Worm (Caenorhabditis elegans) whole organism, late embryonic: Measurements from ENCODE around the gene K02F3.12.

Experiments used
- C08G9.2 ChIP-seq: sonication (generic microtip); optimal IDR thresholded peaks from 2 replicates; lab custom pipeline; 2016; ENCODE audit warnings: mild to moderate bottlenecking, missing genetic modification characterization, moderate library complexity, missing compliant biosample characterization
- C38D4.7 ChIP-seq: fragments of 200-800 bp; sonication (Bioruptor generic); optimal IDR thresholded peaks from 2 replicates; lab custom pipeline; 2018; ENCODE audit warnings: mild to moderate bottlenecking, missing genetic modification characterization, moderate library complexity, missing compliant biosample characterization
- F13H6.1 ChIP-seq: sonication (generic microtip); optimal IDR thresholded peaks from 2 replicates; lab custom pipeline; 2016; ENCODE audit warnings: missing genetic modification characterization, missing compliant biosample characterization
- K02D7.2 ChIP-seq: sonication (generic microtip); optimal IDR thresholded peaks from 2 replicates; lab custom pipeline; 2017; ENCODE audit warnings: mild to moderate bottlenecking, missing genetic modification characterization, missing compliant biosample characterization
- K09A11.1 ChIP-seq: sonication (generic microtip); optimal IDR thresholded peaks from 2 replicates; lab custom pipeline; 2017; ENCODE audit warnings: antibody characterized with exemption, mild to moderate bottlenecking, missing genetic modification characterization, missing compliant biosample characterization; ENCODE audit not compliant: insufficient read depth
- T23F11.4 ChIP-seq: fragments of 200-800 bp; sonication (Bioruptor generic); optimal IDR thresholded peaks from 2 replicates; lab custom pipeline; 2018; ENCODE audit warnings: mild to moderate bottlenecking, missing genetic modification characterization, missing compliant biosample characterization
- Y22D7AL.16 ChIP-seq: sonication (generic microtip); optimal IDR thresholded peaks from 2 replicates; lab custom pipeline; 2016; ENCODE audit warnings: missing genetic modification characterization, missing compliant biosample characterization
- ahr-1 ChIP-seq: sonication (generic microtip); optimal IDR thresholded peaks from 2 replicates; lab custom pipeline; 2016; ENCODE audit warnings: missing genetic modification characterization, missing compliant biosample characterization
- ama-1 ChIP-seq: fragments of 150-350 bp; optimal IDR thresholded peaks from 2 replicates; lab custom pipeline; 2014
- ceh-14 ChIP-seq: sonication (generic microtip); optimal IDR thresholded peaks from 2 replicates; lab custom pipeline; 2016; ENCODE audit warnings: missing genotype, missing genetic modification characterization, missing compliant biosample characterization
- ceh-19 ChIP-seq: fragments of 200-800 bp; sonication (Bioruptor generic); optimal IDR thresholded peaks from 2 replicates; lab custom pipeline; 2018; ENCODE audit warnings: mild to moderate bottlenecking, missing genetic modification characterization, missing compliant biosample characterization
- ceh-22 ChIP-seq: sonication (generic microtip); optimal IDR thresholded peaks from 2 replicates; lab custom pipeline; 2017; ENCODE audit warnings: missing biosample characterization, missing genetic modification characterization
- ceh-24 ChIP-seq: sonication (generic microtip); optimal IDR thresholded peaks from 2 replicates; lab custom pipeline; 2016; ENCODE audit warnings: mild to moderate bottlenecking, missing genetic modification characterization, missing compliant biosample characterization
- ceh-31 ChIP-seq: sonication (generic microtip); optimal IDR thresholded peaks from 2 replicates; lab custom pipeline; 2016; ENCODE audit warnings: missing genetic modification characterization, missing compliant biosample characterization
- ceh-34 ChIP-seq: sonication (generic microtip); optimal IDR thresholded peaks from 2 replicates; lab custom pipeline; 2016; ENCODE audit warnings: mild to moderate bottlenecking, missing genetic modification characterization, missing compliant biosample characterization
- ceh-45 ChIP-seq: fragments of 200-800 bp; sonication (Bioruptor generic); IDR thresholded peaks from 2 replicates; pipeline ENCODE4 v1.3.6; 2022; ENCODE audit warnings: missing genetic modification reagents, missing genetic modification characterization, missing compliant biosample characterization
- ceh-48 ChIP-seq: sonication (generic microtip); optimal IDR thresholded peaks from 2 replicates; lab custom pipeline; 2016; ENCODE audit warnings: missing genetic modification characterization, inconsistent platforms, missing compliant biosample characterization
- ceh-6 ChIP-seq: fragments of 200-800 bp; sonication (Bioruptor generic); optimal IDR thresholded peaks from 2 replicates; lab custom pipeline; 2018; ENCODE audit warnings: mild to moderate bottlenecking, missing genetic modification characterization, missing compliant biosample characterization
- ceh-9 ChIP-seq: sonication (generic microtip); optimal IDR thresholded peaks from 2 replicates; lab custom pipeline; 2016; ENCODE audit warnings: mild to moderate bottlenecking, missing genetic modification characterization, inconsistent platforms, missing compliant biosample characterization
- che-1 ChIP-seq: sonication (generic microtip); optimal IDR thresholded peaks from 2 replicates; lab custom pipeline; 2016; ENCODE audit warnings: mild to moderate bottlenecking, missing genetic modification characterization, missing compliant biosample characterization
- dve-1 ChIP-seq: sonication (generic microtip); optimal IDR thresholded peaks from 2 replicates; lab custom pipeline; 2017; ENCODE audit warnings: antibody characterized with exemption, mild to moderate bottlenecking, missing genetic modification characterization, missing compliant biosample characterization
- elt-2 ChIP-seq: sonication (generic microtip); optimal IDR thresholded peaks from 2 replicates; lab custom pipeline; 2016; ENCODE audit warnings: missing genetic modification reagents, missing genetic modification characterization, missing compliant biosample characterization
- elt-4 ChIP-seq: sonication (generic microtip); optimal IDR thresholded peaks from 2 replicates; lab custom pipeline; 2016; ENCODE audit warnings: missing genetic modification characterization, missing compliant biosample characterization
- fkh-10 ChIP-seq: fragments of 150-350 bp; optimal IDR thresholded peaks from 2 replicates; lab custom pipeline; 2014; ENCODE audit warnings: missing biosample characterization, missing genetic modification reagents, missing genetic modification characterization
- gmeb-2 ChIP-seq: sonication (generic microtip); optimal IDR thresholded peaks from 2 replicates; lab custom pipeline; 2016; ENCODE audit warnings: missing genetic modification characterization, inconsistent platforms, missing compliant biosample characterization
- hlh-13 ChIP-seq: fragments of 200-800 bp; sonication (Bioruptor generic); optimal IDR thresholded peaks from 2 replicates; lab custom pipeline; 2018; ENCODE audit warnings: mild to moderate bottlenecking, missing genetic modification characterization, missing compliant biosample characterization
- hlh-15 ChIP-seq: sonication (generic microtip); optimal IDR thresholded peaks from 2 replicates; lab custom pipeline; 2016; ENCODE audit warnings: missing genetic modification characterization, missing compliant biosample characterization
- hlh-8 ChIP-seq: sonication (generic microtip); optimal IDR thresholded peaks from 2 replicates; lab custom pipeline; 2016; ENCODE audit warnings: missing genotype, missing genetic modification characterization, missing compliant biosample characterization
- lin-11 ChIP-seq: fragments of 200-800 bp; sonication (Bioruptor generic); optimal IDR thresholded peaks from 2 replicates; lab custom pipeline; 2018; ENCODE audit warnings: mild to moderate bottlenecking, missing genetic modification characterization, missing compliant biosample characterization
- madf-2 ChIP-seq: sonication (generic microtip); optimal IDR thresholded peaks from 2 replicates; lab custom pipeline; 2017; ENCODE audit warnings: missing genetic modification characterization, missing compliant biosample characterization
- mec-3 ChIP-seq: sonication (generic microtip); optimal IDR thresholded peaks from 2 replicates; lab custom pipeline; 2016; ENCODE audit warnings: borderline replicate concordance, missing genetic modification characterization, missing compliant biosample characterization
- nfya-1 ChIP-seq: sonication (generic microtip); optimal IDR thresholded peaks from 2 replicates; lab custom pipeline; 2017; ENCODE audit warnings: missing genetic modification characterization, mild to moderate bottlenecking, missing compliant biosample characterization, antibody characterized with exemption, moderate library complexity
- nhr-11 ChIP-seq: fragments of 150-350 bp; optimal IDR thresholded peaks from 2 replicates; lab custom pipeline; 2014; ENCODE audit warnings: missing biosample characterization, missing genetic modification characterization
- npax-4 ChIP-seq: sonication (generic microtip); optimal IDR thresholded peaks from 2 replicates; lab custom pipeline; 2016; ENCODE audit warnings: missing genetic modification characterization, missing compliant biosample characterization
- pag-3 ChIP-seq: sonication (generic microtip); optimal IDR thresholded peaks from 2 replicates; lab custom pipeline; 2016; ENCODE audit warnings: missing compliant biosample characterization, missing genetic modification characterization, borderline replicate concordance
- pha-2 ChIP-seq: sonication (generic microtip); optimal IDR thresholded peaks from 2 replicates; lab custom pipeline; 2017; ENCODE audit warnings: mild to moderate bottlenecking, missing genetic modification characterization, missing compliant biosample characterization
- ref-2 ChIP-seq: sonication (generic microtip); optimal IDR thresholded peaks from 2 replicates; lab custom pipeline; 2016; ENCODE audit warnings: missing genetic modification characterization, missing compliant biosample characterization
- sox-4 ChIP-seq: sonication (generic microtip); optimal IDR thresholded peaks from 2 replicates; lab custom pipeline; 2017; ENCODE audit warnings: mild to moderate bottlenecking, missing genetic modification characterization, inconsistent platforms, missing compliant biosample characterization
- tbx-7 ChIP-seq: sonication (generic microtip); optimal IDR thresholded peaks from 2 replicates; lab custom pipeline; 2016; ENCODE audit warnings: missing genotype, missing genetic modification characterization, missing compliant biosample characterization
- unc-3 ChIP-seq, 2 experiments: fragments of 200-800 bp in 1 of 2; sonication (Bioruptor generic) in 1 of 2; sonication (generic microtip) in 1 of 2; conservative IDR thresholded peaks in 1 of 2; optimal IDR thresholded peaks in 1 of 2; 2 replicates each; pipeline versions ENCODE4 v1.3.6 to Lab custom; 2016 to 2022; ENCODE audit warnings: missing compliant biosample characterization in 2 of 2, missing genetic modification characterization in 2 of 2, missing genetic modification reagents in 1 of 2
- unc-55 ChIP-seq: sonication (generic microtip); optimal IDR thresholded peaks from 2 replicates; lab custom pipeline; 2017; ENCODE audit warnings: missing biosample characterization, missing genetic modification reagents, missing genetic modification characterization
- ztf-16 ChIP-seq: sonication (generic microtip); optimal IDR thresholded peaks from 2 replicates; lab custom pipeline; 2017; ENCODE audit warnings: missing genetic modification characterization, missing compliant biosample characterization

Gene K02F3.12

DNA sequence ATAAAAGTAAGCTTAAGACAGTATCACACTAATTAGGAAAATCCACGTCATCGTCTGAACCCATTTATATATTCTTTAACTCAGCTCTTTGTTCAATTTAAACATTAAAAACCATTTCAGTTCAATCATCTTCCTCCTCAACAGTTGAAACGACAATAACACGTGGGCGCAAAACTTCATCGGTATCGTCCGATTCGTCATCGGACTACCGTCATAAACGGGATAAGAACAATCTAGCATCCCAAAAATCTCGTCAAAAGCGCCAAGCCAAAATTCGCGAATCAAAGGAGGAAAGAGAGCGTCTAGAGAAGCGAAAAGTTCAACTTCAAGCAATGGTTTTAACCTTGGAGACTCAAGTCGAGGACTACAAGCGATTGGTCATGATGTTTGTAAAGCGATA is 21.2 kb upstream of the K02F3.12 start:
- TF ChIP-seq ahr-1, result no peak
- peak; percentile 54 for TF ChIP-seq ama-1 (lab: Kevin White, UChicago)

DNA sequence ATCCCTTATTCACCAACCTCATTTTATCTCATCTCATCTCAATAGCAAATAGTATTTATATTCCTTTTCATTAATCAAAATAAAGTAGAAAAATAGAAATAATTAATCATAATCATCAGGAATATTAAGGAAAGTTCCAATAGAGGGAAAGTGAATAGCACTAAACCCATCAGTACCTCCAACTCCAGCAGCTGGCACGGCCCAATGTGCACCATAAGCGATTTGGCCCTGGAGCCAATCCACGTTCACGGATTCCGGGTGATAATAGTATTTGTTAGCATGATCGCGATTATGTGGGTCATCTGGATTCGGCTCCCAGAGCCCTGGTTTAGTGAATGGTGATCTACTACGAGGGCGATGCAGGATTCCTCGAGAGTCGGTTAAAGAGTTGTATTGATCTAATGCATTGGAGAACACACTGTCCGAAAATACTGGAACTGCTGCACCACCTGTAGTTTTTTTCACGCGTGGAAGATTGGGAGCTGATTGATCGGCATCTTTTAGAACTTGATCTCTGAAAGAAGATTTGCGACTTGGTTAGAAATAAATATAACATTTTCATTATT is 20.6 kb upstream of the K02F3.12 start:
- TF ChIP-seq madf-2 (tag; lab: Kevin White, UChicago) (peak; percentile 91), npax-4 (no peak), pha-2 (tag; lab: Kevin White, UChicago) (peak; percentile 77), K02D7.2 (tag; lab: Kevin White, UChicago) (peak; percentile 52), elt-2 (tag; lab: Kevin White, UChicago) (peak; percentile 9), gmeb-2 (tag; lab: Kevin White, UChicago) (peak; percentile 73), lin-11 (peak; percentile 57), sox-4 (peak; percentile 70), hlh-13 (GFP tag; lab: Kevin White, UChicago) (no peak), F13H6.1 (peak; percentile 13), unc-55 (GFP tag; lab: Kevin White, UChicago) (no peak), hlh-8 (tag; lab: Kevin White, UChicago) (no peak), tbx-7 (tag; lab: Kevin White, UChicago) (no peak), K09A11.1 (no peak), ceh-31 (tag; lab: Kevin White, UChicago) (no peak), ceh-24 (peak; percentile 30), nhr-11 (tag; lab: Kevin White, UChicago) (peak; percentile 49), ceh-48 (tag; lab: Kevin White, UChicago) (peak; percentile 26), pag-3 (tag; lab: Kevin White, UChicago) (no peak), elt-4 (no peak), ztf-16 (tag; lab: Kevin White, UChicago) (peak; percentile 35), C08G9.2 (tag; lab: Kevin White, UChicago) (peak; percentile 34), nfya-1 (tag; lab: Kevin White, UChicago) (peak; percentile 67), ref-2 (tag; lab: Kevin White, UChicago) (peak; percentile 38), mec-3 (tag; lab: Kevin White, UChicago) (no peak), ama-1 (lab: Kevin White, UChicago) (peak; percentile 95), Y22D7AL.16 (tag; lab: Kevin White, UChicago) (peak; percentile 50), unc-3 (GFP tag; conservative IDR thresholded peaks at IDR 0.05; lab: Robert Waterston, UW) (peak; percentile 26; the same call in 1 of the 2 replicates), unc-3 (tag; optimal IDR thresholded peaks at IDR 0.05; lab: Kevin White, UChicago) (no peak), fkh-10 (GFP tag; lab: Kevin White, UChicago) (peak; percentile 28), ceh-34 (tag; lab: Kevin White, UChicago) (no peak), ceh-6 (GFP tag; lab: Kevin White, UChicago) (no peak), che-1 (peak; percentile 54), ceh-9 (tag; lab: Kevin White, UChicago) (peak; percentile 22), ceh-45 (GFP tag; lab: Robert Waterston, UW) (peak; percentile 70), C38D4.7 (GFP tag; lab: Kevin White, UChicago) (peak; percentile 61), ceh-19 (peak; percentile 32), T23F11.4 (peak; percentile 81), dve-1 (tag; lab: Kevin White, UChicago) (peak; percentile 43)
- TF ChIP-seq, all 69 proteins: peak for 26

DNA sequence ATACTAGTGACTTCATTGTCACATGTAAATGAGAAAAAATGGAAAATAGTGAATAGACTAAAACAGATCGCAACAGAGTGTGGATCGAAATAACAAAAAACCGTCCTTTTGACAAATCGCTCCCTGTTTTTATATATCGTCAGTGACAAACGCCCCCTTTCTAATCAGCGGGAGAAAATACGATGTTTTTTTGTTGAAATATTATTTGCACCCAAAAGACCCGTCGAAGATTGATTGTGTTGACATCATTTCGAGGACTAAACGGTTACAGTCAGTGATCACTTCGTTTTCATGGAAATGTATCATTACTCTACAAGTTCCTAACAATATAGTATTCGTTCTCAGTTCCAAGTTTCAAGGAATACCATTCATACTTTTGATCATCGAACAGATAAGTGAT is 16.9 kb upstream of the K02F3.12 start, which contains the start of gene dos-3:
Gene dos-3 (minus strand): TSS at position 101 of the 400 bp plus-strand sequence.
- TF ChIP-seq ceh-45 (GFP tag; lab: Robert Waterston, UW) (no peak), C38D4.7 (GFP tag; lab: Kevin White, UChicago) (no peak), hlh-15 (tag; lab: Kevin White, UChicago) (no peak), unc-55 (GFP tag; lab: Kevin White, UChicago) (no peak), mec-3 (tag; lab: Kevin White, UChicago) (no peak), ceh-22 (tag; lab: Kevin White, UChicago) (no peak), ceh-14 (tag; lab: Kevin White, UChicago) (no peak), ref-2 (tag; lab: Kevin White, UChicago) (no peak)
